Fruit fly (Drosophila melanogaster): Measurements from ENCODE around the gene CG17776.

Gene CG17776

dm6 chrX:2213759-2214406 is 29.4 kb downstream of the CG17776 start, which contains the start of gene SmydA-8:
Gene SmydA-8 (minus strand): TSS chrX:2213809.
- TF ChIP-seq Fer3 (tag; optimal IDR thresholded peaks at IDR 0.05) (no peak), tx (GFP tag; optimal IDR thresholded peaks at IDR 0.05) (no peak), gcm2 (GFP tag; optimal IDR thresholded peaks at IDR 0.05) (no peak), CG6689 (GFP tag; IDR thresholded peaks at IDR 0.05) (no peak), Lhr (GFP tag; optimal IDR thresholded peaks at IDR 0.05) (no peak), sna (GFP tag; IDR thresholded peaks at IDR 0.05; ENCODE audit: partially characterized antibody) (no peak), CG12769 (tag; optimal IDR thresholded peaks at IDR 0.05) (peak; percentile 6), CG6683 (GFP tag; optimal IDR thresholded peaks at IDR 0.05) (no peak), HLH3B (GFP tag; IDR thresholded peaks at IDR 0.05) (no peak), sob (GFP tag; IDR thresholded peaks at IDR 0.05) (no peak), Med (GFP tag) (peak; percentile 27), br (optimal IDR thresholded peaks at IDR 0.05) (no peak), CG11247 (GFP tag; IDR thresholded peaks at IDR 0.05) (no peak), Pdp1 (GFP tag; optimal IDR thresholded peaks at IDR 0.05) (peak in 1 of 2 experiments; percentile 66), CG6765 (GFP tag; optimal IDR thresholded peaks at IDR 0.05) (no peak), Nf-YB (GFP tag; optimal IDR thresholded peaks at IDR 0.05) (no peak), klu (GFP tag; IDR thresholded peaks at IDR 0.05) (no peak), maf-S (GFP tag; optimal IDR thresholded peaks at IDR 0.05) (no peak), Oaz (GFP tag; IDR thresholded peaks at IDR 0.05) (no peak), NC2α (GFP tag; optimal IDR thresholded peaks at IDR 0.05) (no peak), ranshi (GFP tag; IDR thresholded peaks at IDR 0.05) (no peak), CG33213 (GFP tag; optimal IDR thresholded peaks at IDR 0.05) (no peak), hb (GFP tag; IDR thresholded peaks at IDR 0.05; ENCODE audit: partially characterized antibody) (no peak), CG17359 (tag; optimal IDR thresholded peaks at IDR 0.05) (no peak), CG11085 (GFP tag; IDR thresholded peaks at IDR 0.05) (no peak), CG13287 (GFP tag; IDR thresholded peaks at IDR 0.05; ENCODE audit: partially characterized antibody) (0 out of 2 replicates have a peak, but pooled peaks have one; percentile 13), Deaf1 (tag; optimal IDR thresholded peaks at IDR 0.05) (peak; percentile 51), vvl (GFP tag; IDR thresholded peaks at IDR 0.05) (no peak), GATAe (GFP tag; conservative IDR thresholded peaks at IDR 0.05) (no peak), CG2678 (tag; optimal IDR thresholded peaks at IDR 0.05) (no peak), sens (GFP tag) (peak; percentile 19), H2.0 (GFP tag; IDR thresholded peaks at IDR 0.05) (no peak), repo (GFP tag; optimal IDR thresholded peaks at IDR 0.05) (no peak), CG7372 (GFP tag; IDR thresholded peaks at IDR 0.05) (peak; percentile 89), bigmax (GFP tag; optimal IDR thresholded peaks at IDR 0.05) (no peak), CG9437 (GFP tag; optimal IDR thresholded peaks at IDR 0.05) (peak; percentile 98), Trl (optimal IDR thresholded peaks at IDR 0.05) (no peak), Trl (GFP tag; optimal IDR thresholded peaks at IDR 0.05) (no peak), lab (GFP tag; optimal IDR thresholded peaks at IDR 0.05) (no peak), trem (tag; optimal IDR thresholded peaks at IDR 0.05) (no peak), CG4707 (GFP tag; optimal IDR thresholded peaks at IDR 0.05) (no peak), CG42726 (GFP tag; IDR thresholded peaks at IDR 0.05; ENCODE audit: partially characterized antibody) (no peak), hkb (optimal IDR thresholded peaks at IDR 0.05) (no peak), hkb (GFP tag; IDR thresholded peaks at IDR 0.05) (0 out of 2 replicates have a peak, but pooled peaks have one; percentile 10), Xbp1 (GFP tag; optimal IDR thresholded peaks at IDR 0.05) (no peak), CG10979 (tag; optimal IDR thresholded peaks at IDR 0.05) (peak; percentile 57), mld (GFP tag; IDR thresholded peaks at IDR 0.05; ENCODE audit: partially characterized antibody) (no peak), HmgZ (tag; optimal IDR thresholded peaks at IDR 0.05) (no peak), CG4617 (GFP tag; optimal IDR thresholded peaks at IDR 0.05; ENCODE audit: borderline replicate concordance) (no peak), pnt (GFP tag; optimal IDR thresholded peaks at IDR 0.05) (no peak), Hr39 (optimal IDR thresholded peaks at IDR 0.05) (no peak)
